Worm (Caenorhabditis elegans): Measurements from ENCODE around the gene Y116A8C.43.

The Y116A8C.43 gene

DNA sequence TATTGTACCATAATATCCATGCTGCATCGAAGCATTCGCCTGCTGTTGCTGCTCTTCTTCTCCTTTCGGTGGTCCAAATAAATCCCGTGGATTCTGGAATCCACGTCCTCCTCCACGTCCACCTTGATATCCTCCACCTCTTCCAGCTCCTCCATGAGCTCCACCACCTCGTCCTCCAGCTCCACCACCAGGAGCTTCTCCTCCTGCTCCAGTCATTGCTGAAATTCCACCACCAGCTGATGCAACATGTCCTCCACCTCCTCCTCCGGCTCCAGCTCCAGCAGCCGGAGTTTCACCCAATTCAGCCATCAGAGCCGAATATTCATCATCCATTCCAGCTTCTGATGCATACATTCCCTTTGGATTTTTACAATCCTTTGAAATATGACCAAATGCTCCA is 16.9 kb downstream of the Y116A8C.43 start:
- TF ChIP-seq Y5F2A.4 (GFP tag; optimal IDR thresholded peaks at IDR 0.05) (no peak), nhr-237 (tag; optimal IDR thresholded peaks at IDR 0.05) (no peak), snpc-1.2 (GFP tag; IDR thresholded peaks at IDR 0.05) (no peak), set-16 (GFP tag; IDR thresholded peaks at IDR 0.05) (peak; percentile 88), aha-1 (tag) (peak; percentile 35), unc-39 (tag; optimal IDR thresholded peaks at IDR 0.05) (no peak), fkh-10 (GFP tag; optimal IDR thresholded peaks at IDR 0.05) (no peak), dmd-9 (GFP tag; IDR thresholded peaks at IDR 0.05) (no peak), mep-1 (tag; optimal IDR thresholded peaks at IDR 0.05) (no peak)

DNA sequence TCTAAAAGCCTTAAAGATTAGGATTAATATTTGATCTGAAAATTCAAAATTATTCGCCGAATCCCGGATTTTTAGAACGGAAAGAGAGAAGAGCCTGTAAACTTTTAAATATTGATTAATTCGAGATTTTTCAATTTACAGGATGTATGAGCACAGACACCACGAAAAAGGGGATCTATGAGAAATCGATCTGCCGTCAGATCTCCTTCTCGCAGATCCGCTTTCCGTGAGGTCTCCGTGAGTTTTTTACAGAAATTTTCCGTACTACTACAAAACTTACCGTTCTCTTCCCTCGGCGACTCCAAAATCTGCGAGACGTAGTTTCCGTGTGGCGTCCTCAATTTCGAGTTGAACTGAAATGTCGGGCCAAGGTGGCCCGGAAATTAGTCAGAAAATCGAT is 19.5 kb downstream of the Y116A8C.43 start:
- TF ChIP-seq ZK337.2 (GFP tag; IDR thresholded peaks at IDR 0.05) (0 out of 2 replicates have a peak, but pooled peaks have one; percentile 15), dmd-6 (GFP tag; IDR thresholded peaks at IDR 0.05) (no peak), arid-1 (GFP tag; conservative IDR thresholded peaks at IDR 0.05) (0 out of 2 replicates have a peak, but pooled peaks have one; percentile 25)

DNA sequence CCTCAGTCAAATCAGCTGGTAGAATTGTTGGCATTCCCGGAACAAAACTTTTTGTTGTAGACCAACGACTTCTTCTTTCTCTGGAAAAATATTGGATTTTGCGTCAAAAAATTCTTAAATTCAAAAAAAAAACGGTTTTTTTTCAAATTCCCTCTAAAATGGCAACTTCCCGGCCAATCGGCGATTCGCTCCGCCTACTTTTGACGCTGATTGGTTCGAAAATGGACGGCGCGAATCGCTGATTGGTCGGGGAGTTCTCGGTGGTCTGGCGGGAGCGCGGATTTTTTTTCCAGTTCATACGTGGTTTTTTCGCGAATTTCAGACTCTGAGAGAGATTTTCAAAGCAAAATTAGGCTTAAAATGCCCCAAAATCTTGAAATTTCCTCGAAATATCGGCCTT is 20.2 kb downstream of the Y116A8C.43 start:
- TF ChIP-seq ceh-82 (tag; optimal IDR thresholded peaks at IDR 0.05): no peak
- no peak for TF ChIP-seq nhr-11 (tag; optimal IDR thresholded peaks at IDR 0.05)
- no peak for TF ChIP-seq aha-1 (tag)
- TF ChIP-seq mes-2 (tag; optimal IDR thresholded peaks at IDR 0.05; ENCODE audit: poor library complexity, severe bottlenecking): no peak
- no peak for TF ChIP-seq Y5F2A.4 (GFP tag; optimal IDR thresholded peaks at IDR 0.05)
- TF ChIP-seq nhr-77 (tag; optimal IDR thresholded peaks at IDR 0.05): no peak
- no peak for TF ChIP-seq F10B5.3 (tag; optimal IDR thresholded peaks at IDR 0.05)
- TF ChIP-seq ZK337.2 (GFP tag; IDR thresholded peaks at IDR 0.05): no peak
- no peak for TF ChIP-seq fos-1 (tag; optimal IDR thresholded peaks at IDR 0.05)
- TF ChIP-seq php-3 (GFP tag; IDR thresholded peaks at IDR 0.05): no peak
- TF ChIP-seq aly-2 (tag; optimal IDR thresholded peaks at IDR 0.05): no peak
- no peak for TF ChIP-seq sdz-12 (GFP tag; optimal IDR thresholded peaks at IDR 0.05)
- TF ChIP-seq ces-1 (GFP tag; optimal IDR thresholded peaks at IDR 0.05): no peak
- no peak for TF ChIP-seq nhr-42 (GFP tag; IDR thresholded peaks at IDR 0.05)
- TF ChIP-seq mxl-3 (GFP tag; optimal IDR thresholded peaks at IDR 0.05): no peak
- no peak for TF ChIP-seq hmg-1.1 (GFP tag; IDR thresholded peaks at IDR 0.05)
- no peak for TF ChIP-seq snpc-1.2 (GFP tag; IDR thresholded peaks at IDR 0.05)
- TF ChIP-seq ama-1 (optimal IDR thresholded peaks at IDR 0.05): no peak
- no peak for TF ChIP-seq ceh-62 (tag; optimal IDR thresholded peaks at IDR 0.05)

DNA sequence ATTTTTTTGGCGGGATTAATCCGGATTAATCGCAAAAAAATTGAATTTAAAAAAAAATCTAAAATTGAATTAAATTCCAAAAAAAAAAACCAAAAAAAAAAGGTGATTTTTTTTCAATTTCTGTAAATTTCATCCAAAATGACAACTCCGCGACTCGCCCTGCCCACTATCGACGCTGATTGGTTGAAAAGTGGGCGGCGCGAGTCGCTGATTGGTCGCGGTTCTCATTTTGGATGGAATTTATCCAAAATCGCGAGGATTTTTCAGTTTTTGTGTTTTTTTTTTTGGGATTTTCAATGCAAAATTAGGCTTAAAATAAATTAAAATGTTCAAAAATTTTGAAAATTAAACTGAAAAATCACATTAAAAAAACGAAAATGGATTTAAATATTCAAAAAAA is 20.8 kb downstream of the Y116A8C.43 start:
- no peak for TF ChIP-seq nhr-42 (GFP tag; IDR thresholded peaks at IDR 0.05)

DNA sequence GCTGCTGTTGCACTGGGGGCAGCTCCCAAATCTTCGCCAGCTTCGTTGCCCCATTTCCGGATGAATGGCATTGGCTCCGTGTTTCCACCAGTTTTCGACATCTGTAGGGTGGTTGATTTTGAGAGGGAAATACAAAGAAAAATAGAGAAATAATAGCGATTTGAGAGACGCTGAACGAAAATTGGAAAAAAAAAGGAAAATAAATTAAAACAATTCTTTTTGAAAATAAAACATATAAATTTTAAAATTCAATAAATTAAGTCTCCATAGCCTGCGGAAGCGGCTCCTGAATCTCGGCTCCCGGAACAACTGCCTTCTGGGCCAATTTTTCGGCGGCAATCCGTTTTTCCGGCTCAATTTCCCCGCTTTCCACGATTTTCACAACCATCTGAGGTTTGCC is 22.2 kb downstream of the Y116A8C.43 start, which contains the start of gene sfa-1:
TSS of gene sfa-1 (minus strand) at position 101 of the 400 bp plus-strand sequence.
- TF ChIP-seq hlh-11 (tag; optimal IDR thresholded peaks at IDR 0.05) (no peak), fkh-10 (GFP tag; optimal IDR thresholded peaks at IDR 0.05) (no peak), daf-12 (tag; optimal IDR thresholded peaks at IDR 0.05) (no peak), ctbp-1 (GFP tag; IDR thresholded peaks at IDR 0.05) (no peak), nhr-11 (tag; optimal IDR thresholded peaks at IDR 0.05) (no peak), arid-1 (GFP tag; conservative IDR thresholded peaks at IDR 0.05) (no peak), nhr-10 (tag; optimal IDR thresholded peaks at IDR 0.05) (no peak), fos-1 (tag; optimal IDR thresholded peaks at IDR 0.05) (no peak), ces-1 (GFP tag; optimal IDR thresholded peaks at IDR 0.05) (no peak), gei-8 (GFP tag; optimal IDR thresholded peaks at IDR 0.05) (no peak), mxl-2 (GFP tag; conservative IDR thresholded peaks at IDR 0.05) (no peak), daf-19 (GFP tag; conservative IDR thresholded peaks at IDR 0.05) (no peak), nhr-76 (tag; optimal IDR thresholded peaks at IDR 0.05) (no peak), jun-1 (tag; optimal IDR thresholded peaks at IDR 0.05) (no peak), nhr-77 (tag; optimal IDR thresholded peaks at IDR 0.05) (no peak), ceh-62 (tag; optimal IDR thresholded peaks at IDR 0.05) (no peak), F10B5.3 (tag; optimal IDR thresholded peaks at IDR 0.05) (no peak), F49E8.2 (tag; optimal IDR thresholded peaks at IDR 0.05; ENCODE audit: borderline replicate concordance) (no peak)

Measured in whole organism, L4 larva.